Worm (Caenorhabditis elegans): ENCODE data around the gene grl-4.

grl-4 gene

ce11 chrIV:7312620-7313194 lies 2.1 kb upstream of the grl-4 start (continued):
- TF ChIP-seq nfya-1 (tag; optimal IDR thresholded peaks at IDR 0.05; ENCODE audit: borderline replicate concordance, insufficient read depth) (no peak), Y79H2A.3 (GFP tag; conservative IDR thresholded peaks at IDR 0.05) (no peak), atf-7 (tag; optimal IDR thresholded peaks at IDR 0.05) (no peak), dpl-1 (GFP tag; optimal IDR thresholded peaks at IDR 0.05) (no peak), ztf-22 (GFP tag; optimal IDR thresholded peaks at IDR 0.05) (no peak), lin-40 (tag; optimal IDR thresholded peaks at IDR 0.05) (no peak), sdz-38 (tag; optimal IDR thresholded peaks at IDR 0.05) (no peak), Y95B8A.8 (GFP tag; IDR thresholded peaks at IDR 0.05) (no peak), B0336.3 (GFP tag; IDR thresholded peaks at IDR 0.05) (peak; percentile 79), let-607 (tag; optimal IDR thresholded peaks at IDR 0.05) (no peak), F39B2.1 (GFP tag; IDR thresholded peaks at IDR 0.05) (no peak), him-1 (tag; optimal IDR thresholded peaks at IDR 0.05) (no peak), die-1 (tag; optimal IDR thresholded peaks at IDR 0.05) (no peak), somi-1 (GFP tag; optimal IDR thresholded peaks at IDR 0.05) (no peak), snpc-1.3 (tag; optimal IDR thresholded peaks at IDR 0.05; ENCODE audit: insufficient read depth) (no peak), lin-35 (GFP tag; optimal IDR thresholded peaks at IDR 0.05) (no peak), C17E4.6 (GFP tag; IDR thresholded peaks at IDR 0.05) (no peak), madf-8 (GFP tag; conservative IDR thresholded peaks at IDR 0.05) (0 out of 2 replicates have a peak, but pooled peaks have one; percentile 4), rec-8 (tag; optimal IDR thresholded peaks at IDR 0.05) (no peak), ceh-100 (GFP tag; IDR thresholded peaks at IDR 0.05) (no peak), F10E7.11 (tag; optimal IDR thresholded peaks at IDR 0.05) (no peak), mcd-1 (GFP tag; IDR thresholded peaks at IDR 0.05) (0 out of 2 replicates have a peak, but pooled peaks have one; percentile 9), hrde-1 (tag; optimal IDR thresholded peaks at IDR 0.05; ENCODE audit: borderline replicate concordance) (peak; percentile 50), madf-3 (GFP tag; IDR thresholded peaks at IDR 0.05) (peak; percentile 6; the same call in 1 of the 2 replicates), lag-1 (GFP tag; IDR thresholded peaks at IDR 0.05) (no peak), chd-7 (tag; optimal IDR thresholded peaks at IDR 0.05) (no peak), snpc-1.1 (tag; optimal IDR thresholded peaks at IDR 0.05; ENCODE audit: insufficient read depth) (peak; percentile 18), rcor-1 (GFP tag; IDR thresholded peaks at IDR 0.05) (no peak; the same call in 1 of the 2 replicates), Y53G8AR.9 (GFP tag; conservative IDR thresholded peaks at IDR 0.05) (no peak), mes-4 (tag; optimal IDR thresholded peaks at IDR 0.05) (no peak), nhr-27 (tag; optimal IDR thresholded peaks at IDR 0.05) (no peak), dpff-1 (tag; optimal IDR thresholded peaks at IDR 0.05) (no peak), zfh-2 (GFP tag; conservative IDR thresholded peaks at IDR 0.05) (no peak), attf-6 (GFP tag; IDR thresholded peaks at IDR 0.05) (peak; percentile 77; the same call in 1 of the 2 replicates), ztf-25 (GFP tag; IDR thresholded peaks at IDR 0.05) (no peak), D2030.7 (GFP tag; IDR thresholded peaks at IDR 0.05) (no peak), tbp1 (GFP tag; optimal IDR thresholded peaks at IDR 0.05) (peak; percentile 11), ztf-18 (tag; optimal IDR thresholded peaks at IDR 0.05) (no peak), lsl-1 (GFP tag; optimal IDR thresholded peaks at IDR 0.05) (no peak), T26A5.8 (tag; optimal IDR thresholded peaks at IDR 0.05) (no peak), ztf-26 (tag; optimal IDR thresholded peaks at IDR 0.05) (no peak), B0261.1 (tag; optimal IDR thresholded peaks at IDR 0.05) (no peak), hlh-26 (GFP tag; conservative IDR thresholded peaks at IDR 0.05) (no peak), akir-1 (GFP tag; optimal IDR thresholded peaks at IDR 0.05) (no peak)
